Fruit fly (Drosophila melanogaster) whole organism, prepupa: Measurements from ENCODE around the gene CrebA.

ENCODE experiments used
- CG16779 ChIP-seq: fragments of 200-800 bp; sonication (Bioruptor generic); optimal IDR thresholded peaks from 3 replicates; lab custom pipeline; 2017; ENCODE audit warnings: missing biosample characterization, mild to moderate bottlenecking, missing genetic modification characterization
- CG6808 ChIP-seq: fragments of 200-800 bp; sonication (Bioruptor generic); optimal IDR thresholded peaks from 3 replicates; lab custom pipeline; 2017; ENCODE audit warnings: missing biosample characterization, missing genetic modification characterization, mild to moderate bottlenecking, moderate library complexity, missing genetic modification reagents
- CG6854 ChIP-seq: fragments of 200-800 bp; sonication (Bioruptor generic); optimal IDR thresholded peaks from 2 replicates; lab custom pipeline; 2017; ENCODE audit warnings: missing biosample characterization, mild to moderate bottlenecking, missing genetic modification characterization
- Eip93F ChIP-seq: fragments of 200-800 bp; sonication (Bioruptor generic); optimal IDR thresholded peaks from 2 replicates; lab custom pipeline; 2016; ENCODE audit warnings: missing biosample characterization, mild to moderate bottlenecking, missing genetic modification characterization
- Ets21C ChIP-seq: fragments of 200-800 bp; sonication (Bioruptor generic); optimal IDR thresholded peaks from 3 replicates; lab custom pipeline; 2016; ENCODE audit warnings: missing biosample characterization, missing genetic modification characterization
- Gug ChIP-seq: fragments of 200-800 bp; sonication (Bioruptor generic); IDR thresholded peaks from 2 replicates; pipeline ENCODE4 v1.3.6; 2022; ENCODE audit warnings: missing biosample characterization, missing genetic modification characterization
- Lpt ChIP-seq: fragments of 200-800 bp; sonication (Bioruptor generic); optimal IDR thresholded peaks from 3 replicates; lab custom pipeline; 2016; ENCODE audit warnings: missing biosample characterization, missing genetic modification characterization
- OdsH ChIP-seq: fragments of 200-800 bp; sonication (Bioruptor generic); optimal IDR thresholded peaks from 3 replicates; lab custom pipeline; 2016; ENCODE audit warnings: missing biosample characterization, missing genetic modification characterization
- Smox ChIP-seq: fragments of 200-800 bp; sonication (Bioruptor generic); optimal IDR thresholded peaks from 3 replicates; lab custom pipeline; 2016; ENCODE audit warnings: missing biosample characterization, missing genetic modification characterization
- Sox14 ChIP-seq: fragments of 200-800 bp; sonication (Bioruptor generic); optimal IDR thresholded peaks from 3 replicates; lab custom pipeline; 2016; ENCODE audit warnings: missing biosample characterization, missing genetic modification characterization
- achi ChIP-seq: fragments of 200-800 bp; sonication (Bioruptor generic); optimal IDR thresholded peaks from 3 replicates; lab custom pipeline; 2016; ENCODE audit warnings: missing biosample characterization, missing genetic modification characterization
- esn ChIP-seq: fragments of 200-800 bp; sonication (Bioruptor generic); optimal IDR thresholded peaks from 2 replicates; lab custom pipeline; 2016; ENCODE audit warnings: missing biosample characterization, mild to moderate bottlenecking, missing genetic modification characterization, moderate library complexity
- fd85E ChIP-seq: fragments of 200-800 bp; sonication (Bioruptor generic); optimal IDR thresholded peaks from 3 replicates; lab custom pipeline; 2016; ENCODE audit warnings: missing biosample characterization, missing genetic modification characterization

- no peak for TF ChIP-seq Lpt
- no peak for TF ChIP-seq Gug (GFP tag; lab: Robert Waterston, UW)
- no peak for TF ChIP-seq achi (GFP tag; lab: Kevin White, UChicago)
- no peak for TF ChIP-seq Smox (GFP tag; lab: Kevin White, UChicago)
- TF ChIP-seq Sox14: no peak
- TF ChIP-seq OdsH (GFP tag; lab: Kevin White, UChicago): no peak
- no peak for TF ChIP-seq CG16779 (tag; lab: Kevin White, UChicago)
- no peak for TF ChIP-seq CG6854 (GFP tag; lab: Kevin White, UChicago)
- TF ChIP-seq CG6808 (GFP tag; lab: Kevin White, UChicago): no peak
- TF ChIP-seq Eip93F (GFP tag; lab: Kevin White, UChicago): no peak
- TF ChIP-seq fd85E (GFP tag; lab: Kevin White, UChicago): no peak
- no peak for TF ChIP-seq esn (GFP tag; lab: Kevin White, UChicago)
- TF ChIP-seq Ets21C (GFP tag; lab: Kevin White, UChicago): no peak
These were observed 26.4 kb upstream of the CrebA start, which contains the start of gene Z600 for dm6 chr3L:15508750-15509149.
